Worm (Caenorhabditis elegans) whole organism, L4 larva: ENCODE results near the gene F58G11.4.

Experiments
- Y5F2A.4 ChIP-seq: fragments of 200-800 bp; sonication (Bioruptor generic); optimal IDR thresholded peaks from 2 replicates; lab custom pipeline; 2018; ENCODE audit warnings: mild to moderate bottlenecking, missing genetic modification characterization, missing compliant biosample characterization
- ZK337.2 ChIP-seq: fragments of 200-800 bp; sonication (Bioruptor generic); IDR thresholded peaks from 2 replicates; pipeline ENCODE4 v1.3.6; 2022; ENCODE audit warnings: missing genetic modification reagents, missing genetic modification characterization, missing compliant biosample characterization
- ZK546.5 ChIP-seq, 2 experiments: sonication (generic microtip); optimal IDR thresholded peaks; 2 replicates each; lab custom pipeline; 2017; ENCODE audit warnings: missing biosample characterization in 2 of 2, missing genetic modification characterization in 2 of 2
- aha-1 ChIP-seq: fragments of 150-350 bp; peaks from one replicate; lab custom pipeline; 2014; ENCODE audit warnings: missing biosample characterization, missing genetic modification characterization
- aly-2 ChIP-seq: sonication (generic microtip); optimal IDR thresholded peaks from 2 replicates; lab custom pipeline; 2018; ENCODE audit warnings: missing biosample characterization, missing genetic modification characterization
- attf-4 ChIP-seq: sonication (generic microtip); optimal IDR thresholded peaks from 3 replicates; lab custom pipeline; 2017; ENCODE audit warnings: missing biosample characterization, missing genetic modification characterization
- ceh-20 ChIP-seq: fragments of 200-800 bp; sonication (Bioruptor generic); IDR thresholded peaks from 2 replicates; pipeline ENCODE4 v1.3.6; 2022; ENCODE audit warnings: missing genetic modification reagents, missing genetic modification characterization, missing compliant biosample characterization
- ceh-28 ChIP-seq: fragments of 150-350 bp; optimal IDR thresholded peaks from 2 replicates; lab custom pipeline; 2014; ENCODE audit warnings: missing biosample characterization, missing genetic modification reagents, missing genetic modification characterization
- ceh-32 ChIP-seq: sonication (generic microtip); optimal IDR thresholded peaks from 2 replicates; lab custom pipeline; 2016; ENCODE audit warnings: mild to moderate bottlenecking, missing genetic modification characterization, missing compliant biosample characterization; ENCODE audit not compliant: poor library complexity
- ces-1 ChIP-seq: fragments of 150-350 bp; sonication (generic microtip); optimal IDR thresholded peaks from 4 replicates; lab custom pipeline; 2014; ENCODE audit warnings: missing biosample characterization, missing genetic modification reagents, missing genetic modification characterization
- cey-2 ChIP-seq: sonication (generic microtip); optimal IDR thresholded peaks from 3 replicates; lab custom pipeline; 2017; ENCODE audit warnings: missing genetic modification characterization, mild to moderate bottlenecking, missing compliant biosample characterization, antibody characterized with exemption, borderline replicate concordance; ENCODE audit not compliant: insufficient read depth
- daf-16 ChIP-seq, 3 experiments: sonication (generic microtip); optimal IDR thresholded peaks; 2 replicates each; lab custom pipeline; 2016 to 2017; ENCODE audit warnings: missing genetic modification characterization in 3 of 3, missing genetic modification reagents in 3 of 3, mild to moderate bottlenecking in 2 of 3, missing compliant biosample characterization in 2 of 3, missing biosample characterization in 1 of 3, moderate library complexity in 1 of 3
- daf-8 ChIP-seq: fragments of 200-800 bp; sonication (Bioruptor generic); IDR thresholded peaks from 2 replicates; pipeline ENCODE4 v1.3.6; 2022; ENCODE audit warnings: missing genetic modification characterization, missing compliant biosample characterization
- dmd-6 ChIP-seq: fragments of 200-800 bp; sonication (Bioruptor generic); IDR thresholded peaks from 2 replicates; pipeline ENCODE4 v1.3.6; 2022; ENCODE audit warnings: missing genetic modification reagents, missing genetic modification characterization, missing compliant biosample characterization
- dpl-1 ChIP-seq: fragments of 150-350 bp; optimal IDR thresholded peaks from 2 replicates; lab custom pipeline; 2014; ENCODE audit warnings: missing biosample characterization, missing genetic modification reagents, missing genetic modification characterization
- egl-27 ChIP-seq: sonication (generic microtip); optimal IDR thresholded peaks from 3 replicates; lab custom pipeline; 2017; ENCODE audit warnings: missing biosample characterization, missing genetic modification reagents, missing genetic modification characterization
- fkh-10 ChIP-seq: fragments of 150-350 bp; optimal IDR thresholded peaks from 2 replicates; lab custom pipeline; 2014; ENCODE audit warnings: missing biosample characterization, missing genetic modification reagents, missing genetic modification characterization
- fos-1 ChIP-seq: fragments of 150-350 bp; optimal IDR thresholded peaks from 2 replicates; lab custom pipeline; 2014; ENCODE audit warnings: missing biosample characterization, missing genetic modification characterization
- gei-8 ChIP-seq: fragments of 200-800 bp; sonication (Bioruptor generic); optimal IDR thresholded peaks from 2 replicates; lab custom pipeline; 2018; ENCODE audit warnings: mild to moderate bottlenecking, missing genetic modification characterization, missing compliant biosample characterization
- hlh-11 ChIP-seq: fragments of 200-800 bp; sonication (Bioruptor generic); optimal IDR thresholded peaks from 2 replicates; lab custom pipeline; 2018; ENCODE audit warnings: mild to moderate bottlenecking, missing genetic modification characterization, missing compliant biosample characterization
- hlh-30 ChIP-seq: sonication (generic microtip); optimal IDR thresholded peaks from 2 replicates; lab custom pipeline; 2017; ENCODE audit warnings: antibody characterized with exemption, mild to moderate bottlenecking, missing genetic modification characterization, missing compliant biosample characterization; ENCODE audit not compliant: insufficient read depth
- lir-3 ChIP-seq: sonication (generic microtip); optimal IDR thresholded peaks from 2 replicates; lab custom pipeline; 2016; ENCODE audit warnings: mild to moderate bottlenecking, missing genetic modification characterization, missing compliant biosample characterization
- lsy-2 ChIP-seq, 2 experiments: fragments of 150-350 bp in 1 of 2; sonication (generic microtip) in 1 of 2; optimal IDR thresholded peaks; 2 replicates each; lab custom pipeline; 2014 to 2017; ENCODE audit warnings: missing biosample characterization in 2 of 2, missing genetic modification characterization in 2 of 2
- mdl-1 ChIP-seq, 2 experiments: fragments of 150-350 bp in 1 of 2; sonication (generic microtip) in 1 of 2; optimal IDR thresholded peaks; 2 replicates each; lab custom pipeline; 2014 to 2017; ENCODE audit warnings: missing biosample characterization in 2 of 2, missing genetic modification characterization in 2 of 2
- mdt-29 ChIP-seq: fragments of 200-800 bp; sonication (Bioruptor generic); IDR thresholded peaks from 2 replicates; pipeline ENCODE4 v1.3.6; 2022; ENCODE audit warnings: missing genetic modification reagents, missing genetic modification characterization, missing compliant biosample characterization
- mxl-2 ChIP-seq: fragments of 200-800 bp; sonication (Bioruptor generic); conservative IDR thresholded peaks from 2 replicates; pipeline ENCODE4 v1.3.6; 2022; ENCODE audit warnings: missing genetic modification reagents, missing genetic modification characterization, missing compliant biosample characterization
- mxl-3 ChIP-seq: fragments of 200-800 bp; sonication (Bioruptor generic); optimal IDR thresholded peaks from 2 replicates; lab custom pipeline; 2018; ENCODE audit warnings: mild to moderate bottlenecking, missing genetic modification characterization, missing compliant biosample characterization
- nhr-10 ChIP-seq: fragments of 150-350 bp; optimal IDR thresholded peaks from 2 replicates; lab custom pipeline; 2014; ENCODE audit warnings: missing biosample characterization, missing genetic modification characterization
- nhr-102 ChIP-seq: sonication (generic microtip); optimal IDR thresholded peaks from 2 replicates; lab custom pipeline; 2016; ENCODE audit warnings: mild to moderate bottlenecking, missing genetic modification characterization, moderate library complexity, missing compliant biosample characterization
- nhr-111 ChIP-seq: fragments of 200-800 bp; sonication (Bioruptor generic); optimal IDR thresholded peaks from 2 replicates; lab custom pipeline; 2018; ENCODE audit warnings: mild to moderate bottlenecking, missing genetic modification characterization, missing compliant biosample characterization
- nhr-28 ChIP-seq: fragments of 150-350 bp; optimal IDR thresholded peaks from 2 replicates; lab custom pipeline; 2014; ENCODE audit warnings: missing biosample characterization, missing genetic modification characterization
- nhr-42 ChIP-seq: fragments of 200-800 bp; sonication (Bioruptor generic); IDR thresholded peaks from 2 replicates; pipeline ENCODE4 v1.3.6; 2022; ENCODE audit warnings: missing genetic modification characterization, missing compliant biosample characterization
- nhr-48 ChIP-seq: sonication (generic microtip); optimal IDR thresholded peaks from 2 replicates; lab custom pipeline; 2016; ENCODE audit warnings: mild to moderate bottlenecking, missing genetic modification characterization, missing compliant biosample characterization
- nhr-6 ChIP-seq: fragments of 150-350 bp; optimal IDR thresholded peaks from 2 replicates; lab custom pipeline; 2014; ENCODE audit warnings: missing biosample characterization, missing genetic modification characterization
- nhr-76 ChIP-seq: fragments of 150-350 bp; optimal IDR thresholded peaks from 2 replicates; lab custom pipeline; 2014; ENCODE audit warnings: missing biosample characterization, missing genetic modification characterization
- nhr-77 ChIP-seq: fragments of 150-350 bp; optimal IDR thresholded peaks from 2 replicates; lab custom pipeline; 2014; ENCODE audit warnings: missing biosample characterization, missing genetic modification characterization
- pha-4 ChIP-seq, 2 experiments: fragments of 150-350 bp in 1 of 2; fragments of 200-800 bp in 1 of 2; sonication (Bioruptor generic) in 1 of 2; IDR thresholded peaks in 1 of 2; optimal IDR thresholded peaks in 1 of 2; 2 replicates each; pipeline versions ENCODE4 v1.3.6 to Lab custom; 2014 to 2022; ENCODE audit warnings: missing genetic modification characterization in 2 of 2, missing genetic modification reagents in 2 of 2, missing biosample characterization in 1 of 2, missing compliant biosample characterization in 1 of 2
- pqm-1 ChIP-seq: sonication (generic microtip); optimal IDR thresholded peaks from 2 replicates; lab custom pipeline; 2017; ENCODE audit warnings: missing biosample characterization, missing genetic modification characterization
- rbr-2 ChIP-seq: sonication (generic microtip); optimal IDR thresholded peaks from 2 replicates; lab custom pipeline; 2016; ENCODE audit warnings: missing genotype, missing genetic modification characterization, missing compliant biosample characterization
- sdz-12 ChIP-seq: fragments of 200-800 bp; sonication (Bioruptor generic); optimal IDR thresholded peaks from 2 replicates; lab custom pipeline; 2018; ENCODE audit warnings: mild to moderate bottlenecking, missing genetic modification characterization, missing compliant biosample characterization
- skn-1 ChIP-seq: fragments of 150-350 bp; optimal IDR thresholded peaks from 2 replicates; lab custom pipeline; 2014; ENCODE audit warnings: missing biosample characterization, missing genetic modification characterization
- snpc-4 ChIP-seq: fragments of 150-350 bp; optimal IDR thresholded peaks from 2 replicates; lab custom pipeline; 2014; ENCODE audit warnings: missing biosample characterization, missing genetic modification characterization
- tra-1 ChIP-seq: fragments of 200-800 bp; sonication (Bioruptor generic); IDR thresholded peaks from 2 replicates; pipeline ENCODE4 v1.3.6; 2022; ENCODE audit warnings: missing genetic modification reagents, missing genetic modification characterization, missing compliant biosample characterization
- unc-130 ChIP-seq: sonication (generic microtip); optimal IDR thresholded peaks from 2 replicates; lab custom pipeline; 2016; ENCODE audit warnings: missing genetic modification reagents, missing genetic modification characterization, missing compliant biosample characterization
- unc-39 ChIP-seq: sonication (generic microtip); optimal IDR thresholded peaks from 2 replicates; lab custom pipeline; 2017; ENCODE audit warnings: missing biosample characterization, missing genetic modification characterization
- unc-62 ChIP-seq, 3 experiments: fragments of 150-350 bp in 1 of 3; sonication (generic microtip); optimal IDR thresholded peaks in 2 of 3; peaks in 1 of 3; 1 replicate in 1 of 3; 2 replicates in 2 of 3; lab custom pipeline; 2014 to 2017; ENCODE audit warnings: missing biosample characterization in 3 of 3, missing genetic modification characterization in 3 of 3, missing genetic modification reagents in 3 of 3, missing genotype in 1 of 3
- zip-11 ChIP-seq: fragments of 200-800 bp; sonication (Bioruptor generic); IDR thresholded peaks from 2 replicates; pipeline ENCODE4 v1.3.6; 2022; ENCODE audit warnings: missing genetic modification characterization, missing compliant biosample characterization
- zip-2 ChIP-seq: fragments of 150-350 bp; optimal IDR thresholded peaks from 2 replicates; lab custom pipeline; 2014; ENCODE audit warnings: missing biosample characterization, missing genetic modification characterization

F58G11.4 gene

ce11 chrV:13658577-13658976, 13.8 kb upstream of the F58G11.4 start (continued):
- no peak for TF ChIP-seq snpc-4 (tag; lab: Kevin White, UChicago)
- no peak for TF ChIP-seq lir-3 (tag; lab: Kevin White, UChicago)
- TF ChIP-seq egl-27: peak; percentile 2
- no peak for TF ChIP-seq ceh-32 (tag; lab: Kevin White, UChicago)
- 0 out of 2 replicates have a peak, but pooled peaks have one; percentile 59 for TF ChIP-seq nhr-42 (GFP tag; lab: Robert Waterston, UW)
- peak; percentile 64 to 84 for TF ChIP-seq lsy-2 (tag; optimal IDR thresholded peaks at IDR 0.05; lab: Kevin White, UChicago)
- peak; percentile 99 for TF ChIP-seq hlh-11 (tag; lab: Kevin White, UChicago)
- no peak for TF ChIP-seq zip-2
- TF ChIP-seq aly-2: no peak
- no peak for TF ChIP-seq Y5F2A.4 (GFP tag; lab: Kevin White, UChicago)
- no peak for TF ChIP-seq daf-16 (GFP tag; optimal IDR thresholded peaks at IDR 0.05; lab: Kevin White, UChicago)
- TF ChIP-seq daf-16 (tag; optimal IDR thresholded peaks at IDR 0.05; lab: Kevin White, UChicago): peak; percentile 73
- peak; percentile 99 for TF ChIP-seq mxl-3

ce11 chrV:13659219-13659618, 13.2 kb upstream of the F58G11.4 start:
- TF ChIP-seq pha-4 (GFP tag; IDR thresholded peaks at IDR 0.05; lab: Robert Waterston, UW): no peak
- no peak for TF ChIP-seq pha-4 (tag; optimal IDR thresholded peaks at IDR 0.05; lab: Kevin White, UChicago)
- TF ChIP-seq ZK546.5 (tag; optimal IDR thresholded peaks at IDR 0.05; lab: Kevin White, UChicago): no peak
- TF ChIP-seq daf-16 (GFP tag; optimal IDR thresholded peaks at IDR 0.05; lab: Kevin White, UChicago): no peak
- peak; percentile 51 for TF ChIP-seq daf-16 (tag; optimal IDR thresholded peaks at IDR 0.05; lab: Kevin White, UChicago)
- TF ChIP-seq fos-1 (tag; lab: Kevin White, UChicago): no peak
- peak; percentile 54 for TF ChIP-seq nhr-6 (tag; lab: Kevin White, UChicago)
- no peak for TF ChIP-seq skn-1 (tag; lab: Kevin White, UChicago)
- TF ChIP-seq unc-39 (tag; lab: Kevin White, UChicago): no peak
- no peak for TF ChIP-seq daf-8 (GFP tag; lab: Robert Waterston, UW)
- TF ChIP-seq ZK337.2 (GFP tag; lab: Robert Waterston, UW): no peak
- no peak for TF ChIP-seq zip-11
- TF ChIP-seq aha-1: no peak
- TF ChIP-seq nhr-10: no peak
- TF ChIP-seq sdz-12: no peak
- no peak for TF ChIP-seq dpl-1 (GFP tag; lab: Kevin White, UChicago)
- no peak for TF ChIP-seq snpc-4 (tag; lab: Kevin White, UChicago)
- peak; percentile 80 for TF ChIP-seq hlh-30 (tag; lab: Kevin White, UChicago)
- no peak for TF ChIP-seq tra-1
- peak; percentile 21 for TF ChIP-seq nhr-77 (tag; lab: Kevin White, UChicago)
- peak; percentile 70 for TF ChIP-seq nhr-28 (tag; lab: Kevin White, UChicago)
- no peak for TF ChIP-seq unc-130 (GFP tag; lab: Kevin White, UChicago)
- TF ChIP-seq mxl-2: no peak
- peak; percentile 63 for TF ChIP-seq mxl-3
- no peak for TF ChIP-seq nhr-111
- peak; percentile 58 for TF ChIP-seq hlh-11 (tag; lab: Kevin White, UChicago)
- TF ChIP-seq lsy-2 (tag; optimal IDR thresholded peaks at IDR 0.05; lab: Kevin White, UChicago): no peak
- TF ChIP-seq cey-2 (tag; lab: Kevin White, UChicago): no peak
- TF ChIP-seq gei-8: no peak
- no peak for TF ChIP-seq mdl-1 (tag; optimal IDR thresholded peaks at IDR 0.05; lab: Kevin White, UChicago)
- no peak for TF ChIP-seq pqm-1 (tag; lab: Kevin White, UChicago)
- TF ChIP-seq ceh-28 (tag; lab: Kevin White, UChicago): no peak
- TF ChIP-seq nhr-76: no peak
- no peak for TF ChIP-seq nhr-102 (tag; lab: Kevin White, UChicago)
- TF ChIP-seq ceh-20 (GFP tag; lab: Robert Waterston, UW): no peak
- no peak for TF ChIP-seq attf-4 (tag; lab: Kevin White, UChicago)
- TF ChIP-seq ces-1 (GFP tag; lab: Kevin White, UChicago): no peak
- TF ChIP-seq dmd-6: peak; percentile 60
- peak; percentile 29; the same call in 1 of the 2 replicates for TF ChIP-seq mdt-29 (GFP tag; lab: Robert Waterston, UW)
- no peak for TF ChIP-seq unc-62 (GFP tag; optimal IDR thresholded peaks at IDR 0.05 in 1 of 2; lab: Kevin White, UChicago)
- TF ChIP-seq unc-62 (tag; optimal IDR thresholded peaks at IDR 0.05; lab: Kevin White, UChicago): no peak
- TF ChIP-seq rbr-2 (tag; lab: Kevin White, UChicago): no peak
- no peak for TF ChIP-seq aly-2
- TF ChIP-seq nhr-48 (tag; lab: Kevin White, UChicago): no peak
- TF ChIP-seq fkh-10 (GFP tag; lab: Kevin White, UChicago): no peak
